Worm (Caenorhabditis elegans): ENCODE data around the gene irld-36.

The irld-36 gene

DNA sequence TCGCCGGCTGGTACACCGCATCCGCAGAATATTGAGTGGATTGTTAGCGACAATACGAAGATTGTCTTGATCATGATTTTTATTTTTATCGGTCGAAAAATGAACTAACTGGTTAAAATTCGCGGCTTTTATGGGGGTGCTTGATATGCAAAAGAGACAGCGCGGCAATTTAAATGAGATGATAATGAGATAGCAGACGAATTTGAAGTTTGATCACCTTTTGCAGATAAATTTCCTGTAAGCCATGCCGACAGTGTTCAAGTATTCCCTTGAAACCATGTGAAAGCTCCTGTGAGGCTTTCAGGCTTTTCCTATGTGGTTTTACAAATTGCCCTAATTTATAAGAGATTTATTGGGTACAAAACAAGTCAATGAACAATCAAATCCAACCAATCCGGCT lies 33.0 kb upstream of the irld-36 start, which contains the start of gene ZC204.17:
Gene ZC204.17, minus strand, starts transcription at position 101 of the 400 bp plus-strand sequence.
- TF ChIP-seq Y116A8C.19 (tag; optimal IDR thresholded peaks at IDR 0.05; ENCODE audit: borderline replicate concordance): no peak
- TF ChIP-seq grh-1 (GFP tag; IDR thresholded peaks at IDR 0.05): no peak
- TF ChIP-seq nhr-85 (tag): no peak

DNA sequence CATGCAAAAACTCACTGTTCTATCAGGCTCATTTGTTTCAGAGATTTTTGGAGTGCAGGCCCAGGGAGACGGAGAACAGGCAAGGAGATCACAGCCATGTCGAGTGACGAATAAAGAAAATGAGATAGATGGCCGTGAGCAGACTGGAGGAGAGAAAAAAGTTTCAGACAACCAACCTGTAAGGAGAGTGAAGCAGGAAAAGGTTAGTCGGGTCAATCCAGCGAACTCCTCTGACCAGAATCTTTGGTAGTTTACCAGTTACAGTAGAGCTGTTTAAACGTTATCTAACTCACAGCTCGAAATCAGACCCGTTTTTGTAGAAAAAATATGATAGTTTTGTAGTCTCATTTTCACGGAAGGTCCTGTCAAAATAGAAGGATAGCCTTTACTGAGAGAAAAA lies 30.4 kb upstream of the irld-36 start, which contains the start of gene fbxb-21:
Gene fbxb-21, minus strand, starts transcription at position 101 of the 400 bp plus-strand sequence.
- TF ChIP-seq ztf-4 (tag; optimal IDR thresholded peaks at IDR 0.05) (no peak), nhr-12 (tag; optimal IDR thresholded peaks at IDR 0.05) (no peak), tbx-2 (tag; optimal IDR thresholded peaks at IDR 0.05) (no peak), fkh-10 (GFP tag; optimal IDR thresholded peaks at IDR 0.05) (no peak)

- TF ChIP-seq ztf-11 (tag; optimal IDR thresholded peaks at IDR 0.05) (no peak), hlh-4 (tag; optimal IDR thresholded peaks at IDR 0.05) (no peak), efl-1 (optimal IDR thresholded peaks at IDR 0.05) (no peak), efl-1 (GFP tag; optimal IDR thresholded peaks at IDR 0.05 in 1 of 2) (no peak), ama-1 (optimal IDR thresholded peaks at IDR 0.05) (no peak), jun-1 (tag; optimal IDR thresholded peaks at IDR 0.05) (no peak), zag-1 (tag; optimal IDR thresholded peaks at IDR 0.05) (no peak), sup-37 (GFP tag; optimal IDR thresholded peaks at IDR 0.05) (no peak), hlh-17 (GFP tag; optimal IDR thresholded peaks at IDR 0.05; ENCODE audit: borderline replicate concordance) (no peak), nhr-77 (tag; optimal IDR thresholded peaks at IDR 0.05) (no peak), lin-15B (tag; optimal IDR thresholded peaks at IDR 0.05) (no peak), nhr-237 (tag; optimal IDR thresholded peaks at IDR 0.05) (no peak), egl-27 (tag; optimal IDR thresholded peaks at IDR 0.05) (no peak), alr-1 (tag; optimal IDR thresholded peaks at IDR 0.05; ENCODE audit: borderline replicate concordance) (no peak), mef-2 (tag; optimal IDR thresholded peaks at IDR 0.05) (no peak), unc-62 (GFP tag; optimal IDR thresholded peaks at IDR 0.05) (no peak)
Observed at ce11 chrII:1650502-1650901, 28.7 kb upstream of the irld-36 start, which contains the start of gene fbxb-20. Gene fbxb-20, minus strand, starts transcription at chrII:1650602.

DNA sequence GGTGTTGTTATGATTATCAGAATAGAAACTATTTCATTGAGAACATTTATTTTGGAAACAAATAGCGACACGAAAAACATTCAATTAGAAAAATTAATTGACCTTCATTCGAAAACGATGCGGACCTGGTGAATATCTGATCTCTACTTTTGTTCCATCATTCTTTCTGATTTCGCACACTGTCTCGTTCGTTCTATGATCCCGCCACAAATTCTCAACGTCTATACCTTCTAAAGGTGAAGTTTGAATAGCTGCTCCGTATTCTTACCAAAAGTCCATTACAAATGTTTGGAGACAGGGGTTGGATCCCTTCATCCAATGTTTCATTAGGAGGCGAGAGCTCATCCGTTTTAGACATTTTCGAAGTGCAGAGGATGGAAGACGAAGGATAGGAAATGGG lies 27.4 kb upstream of the irld-36 start, which contains the start of gene fbxb-16:
Gene fbxb-16, minus strand, starts transcription at position 101 of the 400 bp plus-strand sequence.
- TF ChIP-seq ets-5 (GFP tag; IDR thresholded peaks at IDR 0.05) (no peak), egl-27 (tag; optimal IDR thresholded peaks at IDR 0.05) (no peak), nhr-90 (tag; optimal IDR thresholded peaks at IDR 0.05; ENCODE audit: poor library complexity) (no peak), unc-98 (GFP tag; IDR thresholded peaks at IDR 0.05) (no peak), ceh-88 (GFP tag; IDR thresholded peaks at IDR 0.05) (no peak), ceh-90 (tag; optimal IDR thresholded peaks at IDR 0.05) (no peak), C04F5.9 (tag; optimal IDR thresholded peaks at IDR 0.05) (no peak), tbx-2 (tag; optimal IDR thresholded peaks at IDR 0.05) (no peak), tlp-1 (tag; optimal IDR thresholded peaks at IDR 0.05) (no peak), nhr-28 (tag; optimal IDR thresholded peaks at IDR 0.05) (no peak), elt-3 (tag; optimal IDR thresholded peaks at IDR 0.05) (no peak), grh-1 (GFP tag; IDR thresholded peaks at IDR 0.05) (no peak)

DNA sequence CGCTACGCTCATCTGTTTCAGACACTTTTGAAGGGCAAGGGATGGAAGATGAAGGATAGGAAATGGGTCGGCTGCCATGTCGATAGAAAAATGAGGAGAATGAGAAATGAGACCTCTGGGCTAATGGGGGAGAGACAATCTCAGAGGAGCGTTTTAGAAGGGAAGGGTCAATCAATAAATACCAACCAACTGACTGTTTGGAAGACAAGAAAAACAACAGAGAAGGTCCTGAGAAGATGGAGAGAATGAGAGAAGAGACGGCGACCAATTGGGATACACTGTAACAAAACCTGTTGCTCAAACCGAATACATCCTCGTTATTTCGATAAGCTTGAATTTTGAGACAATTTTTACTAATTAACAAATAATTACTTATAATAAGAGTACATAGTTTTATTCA lies 25.8 kb upstream of the irld-36 start, which contains the start of gene fbxb-15:
Gene fbxb-15, minus strand, starts transcription at position 101 of the 400 bp plus-strand sequence.
- no peak for TF ChIP-seq swsn-7 (tag; optimal IDR thresholded peaks at IDR 0.05)
- no peak for TF ChIP-seq egl-27 (tag; optimal IDR thresholded peaks at IDR 0.05)
- no peak for TF ChIP-seq nhr-84 (tag; optimal IDR thresholded peaks at IDR 0.05)
- no peak for TF ChIP-seq isw-1 (GFP tag; IDR thresholded peaks at IDR 0.05)
- TF ChIP-seq pax-3 (tag; optimal IDR thresholded peaks at IDR 0.05): no peak
- TF ChIP-seq snu-23 (GFP tag; optimal IDR thresholded peaks at IDR 0.05): no peak
- TF ChIP-seq unc-98 (GFP tag; IDR thresholded peaks at IDR 0.05): no peak
- TF ChIP-seq mab-9 (GFP tag; IDR thresholded peaks at IDR 0.05): no peak
- TF ChIP-seq lsy-2 (tag; optimal IDR thresholded peaks at IDR 0.05): no peak
- TF ChIP-seq efl-3 (GFP tag; optimal IDR thresholded peaks at IDR 0.05): no peak
- no peak for TF ChIP-seq F16B12.6 (tag; optimal IDR thresholded peaks at IDR 0.05)
- TF ChIP-seq lin-14 (GFP tag; optimal IDR thresholded peaks at IDR 0.05): no peak
- no peak for TF ChIP-seq unc-130 (tag; optimal IDR thresholded peaks at IDR 0.05)
- TF ChIP-seq zag-1 (tag; optimal IDR thresholded peaks at IDR 0.05): no peak
- TF ChIP-seq ceh-88 (GFP tag; IDR thresholded peaks at IDR 0.05): no peak
- TF ChIP-seq elt-3 (tag; optimal IDR thresholded peaks at IDR 0.05): no peak

All from whole organism, L1 larva.